Worm (Caenorhabditis elegans) whole organism, early embryonic: Measurements from ENCODE around the gene W04D12.1.

Source experiments
- B0310.2 ChIP-seq: sonication (generic microtip); optimal IDR thresholded peaks from 2 replicates; lab custom pipeline; 2016; ENCODE audit warnings: mild to moderate bottlenecking, missing genetic modification characterization, missing compliant biosample characterization
- ama-1 ChIP-seq: fragments of 150-350 bp; optimal IDR thresholded peaks from 2 replicates; lab custom pipeline; 2014
- ceh-36 ChIP-seq: sonication (generic microtip); optimal IDR thresholded peaks from 2 replicates; lab custom pipeline; 2016; ENCODE audit warnings: missing genetic modification characterization, inconsistent platforms, missing compliant biosample characterization
- flt-1 ChIP-seq: fragments of 200-800 bp; sonication (Bioruptor generic); IDR thresholded peaks from 2 replicates; pipeline ENCODE4 v1.3.6; 2022; ENCODE audit warnings: missing genetic modification characterization, missing compliant biosample characterization
- hnd-1 ChIP-seq: sonication (generic microtip); optimal IDR thresholded peaks from 2 replicates; lab custom pipeline; 2016; ENCODE audit warnings: missing genetic modification characterization, missing compliant biosample characterization
- scrt-1 ChIP-seq: fragments of 200-800 bp; sonication (Bioruptor generic); IDR thresholded peaks from 2 replicates; pipeline ENCODE4 v1.3.6; 2022; ENCODE audit warnings: missing genetic modification characterization, missing compliant biosample characterization
- tbx-37 ChIP-seq: fragments of 200-800 bp; sonication (Bioruptor generic); conservative IDR thresholded peaks from 2 replicates; pipeline ENCODE4 v1.3.6; 2022; ENCODE audit warnings: missing genetic modification reagents, missing genetic modification characterization, missing compliant biosample characterization

- TF ChIP-seq scrt-1 (GFP tag; lab: Robert Waterston, UW) (no peak), hnd-1 (tag; lab: Kevin White, UChicago) (no peak), tbx-37 (GFP tag; lab: Robert Waterston, UW) (no peak), ceh-36 (tag; lab: Kevin White, UChicago) (no peak), flt-1 (GFP tag; lab: Robert Waterston, UW) (no peak), B0310.2 (tag; lab: Kevin White, UChicago) (no peak), ama-1 (lab: Kevin White, UChicago) (no peak)
These were observed 2.4 kb downstream of the W04D12.1 start for ce11 chrIII:5839147-5839546.
